Worm (Caenorhabditis elegans) whole organism, L2 larva: Measurements from ENCODE around the gene T14B1.1.

Experiments used
- F13H6.1 ChIP-seq: sonication (generic microtip); optimal IDR thresholded peaks from 2 replicates; lab custom pipeline; 2016; ENCODE audit warnings: missing genetic modification characterization, missing compliant biosample characterization
- Y55F3AM.14 ChIP-seq: fragments of 200-800 bp; sonication (Bioruptor generic); optimal IDR thresholded peaks from 2 replicates; lab custom pipeline; 2018; ENCODE audit warnings: mild to moderate bottlenecking, missing genetic modification characterization, missing compliant biosample characterization
- alr-1 ChIP-seq: fragments of 150-350 bp; optimal IDR thresholded peaks from 2 replicates; lab custom pipeline; 2014; ENCODE audit warnings: missing biosample characterization, missing genetic modification characterization
- ama-1 ChIP-seq: fragments of 150-350 bp; optimal IDR thresholded peaks from 2 replicates; lab custom pipeline; 2018; ENCODE audit warnings: inconsistent platforms
- ceh-16 ChIP-seq: fragments of 150-350 bp; optimal IDR thresholded peaks from 2 replicates; lab custom pipeline; 2014; ENCODE audit warnings: missing biosample characterization, missing genetic modification characterization
- ceh-82 ChIP-seq: fragments of 150-350 bp; optimal IDR thresholded peaks from 2 replicates; lab custom pipeline; 2014; ENCODE audit warnings: missing biosample characterization, missing genetic modification characterization
- crh-2 ChIP-seq: sonication (generic microtip); optimal IDR thresholded peaks from 2 replicates; lab custom pipeline; 2017; ENCODE audit warnings: missing biosample characterization, missing genetic modification characterization
- dmd-4 ChIP-seq: sonication (generic microtip); optimal IDR thresholded peaks from 2 replicates; lab custom pipeline; 2017; ENCODE audit warnings: missing biosample characterization, missing genetic modification characterization
- elt-1 ChIP-seq: fragments of 150-350 bp; optimal IDR thresholded peaks from 2 replicates; lab custom pipeline; 2014; ENCODE audit warnings: missing biosample characterization, missing genetic modification characterization
- elt-3 ChIP-seq: sonication (generic microtip); optimal IDR thresholded peaks from 2 replicates; lab custom pipeline; 2017; ENCODE audit warnings: missing biosample characterization, missing genetic modification characterization
- fos-1 ChIP-seq: fragments of 150-350 bp; optimal IDR thresholded peaks from 2 replicates; lab custom pipeline; 2014; ENCODE audit warnings: missing biosample characterization, missing genetic modification characterization
- gmeb-1 ChIP-seq: fragments of 150-350 bp; optimal IDR thresholded peaks from 2 replicates; lab custom pipeline; 2014; ENCODE audit warnings: missing biosample characterization, missing genetic modification characterization
- lin-13 ChIP-seq: fragments of 150-350 bp; optimal IDR thresholded peaks from 2 replicates; lab custom pipeline; 2014; ENCODE audit warnings: missing biosample characterization, missing genetic modification reagents, missing genetic modification characterization
- mdl-1 ChIP-seq, 2 experiments: fragments of 150-350 bp in 1 of 2; sonication (generic microtip) in 1 of 2; optimal IDR thresholded peaks; 2 replicates each; lab custom pipeline; 2017; ENCODE audit warnings: missing biosample characterization in 2 of 2, missing genetic modification characterization in 2 of 2
- nhr-10 ChIP-seq: sonication (generic microtip); optimal IDR thresholded peaks from 2 replicates; lab custom pipeline; 2017; ENCODE audit warnings: missing biosample characterization, missing genetic modification characterization
- nhr-11 ChIP-seq: fragments of 150-350 bp; optimal IDR thresholded peaks from 2 replicates; lab custom pipeline; 2014; ENCODE audit warnings: missing biosample characterization, missing genetic modification characterization
- nhr-129 ChIP-seq: fragments of 150-350 bp; optimal IDR thresholded peaks from 2 replicates; lab custom pipeline; 2014; ENCODE audit warnings: missing biosample characterization, missing genetic modification characterization
- nhr-237 ChIP-seq: fragments of 150-350 bp; optimal IDR thresholded peaks from 2 replicates; lab custom pipeline; 2014; ENCODE audit warnings: missing biosample characterization, missing genetic modification characterization
- nhr-25 ChIP-seq: fragments of 150-350 bp; sonication (generic microtip); optimal IDR thresholded peaks from 3 replicates; lab custom pipeline; 2014; ENCODE audit warnings: missing biosample characterization, missing genetic modification characterization
- nhr-77 ChIP-seq: fragments of 150-350 bp; optimal IDR thresholded peaks from 2 replicates; lab custom pipeline; 2014; ENCODE audit warnings: missing biosample characterization, missing genetic modification characterization
- peb-1 ChIP-seq: fragments of 150-350 bp; optimal IDR thresholded peaks from 2 replicates; lab custom pipeline; 2014; ENCODE audit warnings: missing biosample characterization, missing genetic modification characterization
- sem-4 ChIP-seq: fragments of 150-350 bp; optimal IDR thresholded peaks from 2 replicates; lab custom pipeline; 2014; ENCODE audit warnings: missing biosample characterization, missing genetic modification reagents, missing genetic modification characterization
- sma-3 ChIP-seq: sonication (generic microtip); optimal IDR thresholded peaks from 2 replicates; lab custom pipeline; 2016; ENCODE audit warnings: missing genetic modification reagents, missing genetic modification characterization, missing compliant biosample characterization
- sma-9 ChIP-seq, 2 experiments: fragments of 150-350 bp in 1 of 2; sonication (generic microtip) in 1 of 2; optimal IDR thresholded peaks; 2 replicates each; lab custom pipeline; 2014 to 2016; ENCODE audit warnings: missing genetic modification characterization in 2 of 2, mild to moderate bottlenecking in 1 of 2, missing biosample characterization in 1 of 2, missing compliant biosample characterization in 1 of 2, missing genetic modification reagents in 1 of 2, moderate library complexity in 1 of 2
- snpc-4 ChIP-seq: fragments of 150-350 bp; optimal IDR thresholded peaks from 2 replicates; lab custom pipeline; 2014; ENCODE audit warnings: missing biosample characterization, missing genetic modification characterization
- unc-39 ChIP-seq: fragments of 150-350 bp; optimal IDR thresholded peaks from 2 replicates; lab custom pipeline; 2014; ENCODE audit warnings: missing biosample characterization, missing genetic modification characterization
- unc-55 ChIP-seq: fragments of 150-350 bp; sonication (generic microtip); optimal IDR thresholded peaks from 3 replicates; lab custom pipeline; 2014; ENCODE audit warnings: missing biosample characterization, missing genetic modification reagents, missing genetic modification characterization
- unc-62 ChIP-seq: fragments of 150-350 bp; optimal IDR thresholded peaks from 2 replicates; lab custom pipeline; 2014; ENCODE audit warnings: missing biosample characterization, missing genetic modification reagents, missing genetic modification characterization
- zag-1 ChIP-seq: fragments of 150-350 bp; optimal IDR thresholded peaks from 2 replicates; lab custom pipeline; 2014; ENCODE audit warnings: missing biosample characterization, missing genetic modification characterization
- ztf-1 ChIP-seq: fragments of 200-800 bp; sonication (Bioruptor generic); conservative IDR thresholded peaks from 2 replicates; pipeline ENCODE4 v1.3.6; 2022; ENCODE audit warnings: missing genetic modification characterization, missing compliant biosample characterization
- ztf-11 ChIP-seq: sonication (generic microtip); optimal IDR thresholded peaks from 2 replicates; lab custom pipeline; 2017; ENCODE audit warnings: missing biosample characterization, missing genetic modification characterization
- ztf-4 ChIP-seq: fragments of 150-350 bp; optimal IDR thresholded peaks from 2 replicates; lab custom pipeline; 2014; ENCODE audit warnings: missing biosample characterization, missing genetic modification characterization

The T14B1.1 gene

DNA sequence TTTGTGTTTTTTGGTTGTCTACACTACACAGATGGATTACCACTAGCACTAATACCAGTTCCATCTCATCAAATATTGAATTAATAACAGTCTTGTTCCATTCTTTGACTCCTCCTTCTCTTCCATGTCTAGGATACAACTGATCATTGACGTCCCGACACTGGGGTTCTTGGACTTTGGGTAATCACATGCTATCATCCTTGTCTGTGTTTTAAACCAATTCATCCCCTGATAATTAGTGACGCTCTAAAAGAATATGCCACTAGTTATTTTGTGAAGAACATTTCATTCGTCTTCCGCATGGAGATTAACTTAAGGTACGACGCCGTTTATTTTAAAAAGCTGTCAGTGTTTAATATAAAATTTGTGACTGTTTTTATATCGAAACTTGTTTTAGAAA, 21.9 kb upstream of the T14B1.1 start, which contains the start of gene npr-18:
TSS of gene npr-18 (plus strand) at position 301 of the 400 bp plus-strand sequence.
- TF ChIP-seq nhr-77 (tag; lab: Kevin White, UChicago) (no peak), lin-13 (GFP tag; lab: Kevin White, UChicago) (no peak), alr-1 (tag; lab: Kevin White, UChicago) (no peak), ceh-82 (tag; lab: Kevin White, UChicago) (no peak), nhr-129 (tag; lab: Kevin White, UChicago) (no peak)
- TF ChIP-seq, all 48 proteins: peak for 0

DNA sequence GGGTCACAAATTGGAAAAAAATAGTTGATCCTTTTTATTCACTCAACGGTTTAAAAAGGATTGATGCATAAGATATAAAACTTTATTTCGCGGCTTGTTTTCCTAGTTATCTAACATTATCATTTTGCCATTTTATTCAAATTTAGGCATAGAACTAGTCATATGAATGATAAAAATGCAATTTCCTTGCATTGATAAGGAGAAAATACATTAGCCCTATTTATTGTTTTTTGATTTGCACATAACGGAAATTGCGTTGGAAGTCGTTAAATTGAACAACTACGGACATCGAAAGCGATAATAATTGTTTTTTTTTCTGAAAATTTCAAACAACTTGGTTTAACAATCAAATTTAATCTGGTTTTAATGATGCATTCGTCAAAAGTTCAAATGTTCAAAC, 18.7 kb upstream of the T14B1.1 start:
- TF ChIP-seq unc-39 (tag; lab: Kevin White, UChicago) (no peak), crh-2 (tag; lab: Kevin White, UChicago) (peak; percentile 1), ceh-16 (tag; lab: Kevin White, UChicago) (no peak), fos-1 (tag; lab: Kevin White, UChicago) (peak; percentile 52)

- peak; percentile 88 for TF ChIP-seq fos-1 (tag; lab: Kevin White, UChicago)
- no peak for TF ChIP-seq unc-62 (GFP tag; lab: Kevin White, UChicago)
- TF ChIP-seq sma-9 (GFP tag; optimal IDR thresholded peaks at IDR 0.05; lab: Kevin White, UChicago): peak; percentile 37
- TF ChIP-seq sma-9 (tag; optimal IDR thresholded peaks at IDR 0.05; lab: Kevin White, UChicago): no peak
- TF ChIP-seq nhr-77 (tag; lab: Kevin White, UChicago): no peak
- no peak for TF ChIP-seq Y55F3AM.14 (GFP tag; lab: Kevin White, UChicago)
- peak in 1 of 2 experiments; percentile 34 for TF ChIP-seq mdl-1 (tag; optimal IDR thresholded peaks at IDR 0.05; lab: Kevin White, UChicago)
- no peak for TF ChIP-seq alr-1 (tag; lab: Kevin White, UChicago)
- no peak for TF ChIP-seq zag-1
- peak; percentile 53 for TF ChIP-seq gmeb-1 (tag; lab: Kevin White, UChicago)
- TF ChIP-seq F13H6.1 (tag; lab: Kevin White, UChicago): no peak
- no peak for TF ChIP-seq elt-1
- TF ChIP-seq sem-4 (tag; lab: Kevin White, UChicago): no peak
- no peak for TF ChIP-seq nhr-10 (tag; lab: Kevin White, UChicago)
- TF ChIP-seq nhr-25: no peak
- TF ChIP-seq unc-39 (tag; lab: Kevin White, UChicago): no peak
- TF ChIP-seq lin-13 (GFP tag; lab: Kevin White, UChicago): no peak
- TF ChIP-seq crh-2 (tag; lab: Kevin White, UChicago): peak; percentile 49
- TF ChIP-seq ceh-82 (tag; lab: Kevin White, UChicago): no peak
- TF ChIP-seq dmd-4 (tag; lab: Kevin White, UChicago): no peak
- no peak for TF ChIP-seq ztf-4
Observed at ce11 chrX:9680119-9680682, 11.7 kb upstream of the T14B1.1 start, which contains the start of gene ifp-1. Gene ifp-1, minus strand, starts transcription at chrX:9680169.

- no peak for TF ChIP-seq nhr-77 (tag; lab: Kevin White, UChicago)
- no peak for TF ChIP-seq Y55F3AM.14 (GFP tag; lab: Kevin White, UChicago)
- peak; percentile 39 for TF ChIP-seq F13H6.1 (tag; lab: Kevin White, UChicago)
- TF ChIP-seq nhr-11 (tag; lab: Kevin White, UChicago): no peak
- no peak for TF ChIP-seq alr-1 (tag; lab: Kevin White, UChicago)
- TF ChIP-seq mdl-1 (tag; optimal IDR thresholded peaks at IDR 0.05; lab: Kevin White, UChicago): no peak
- TF ChIP-seq ztf-1 (GFP tag; lab: Robert Waterston, UW): no peak
- TF ChIP-seq lin-13 (GFP tag; lab: Kevin White, UChicago): no peak
- TF ChIP-seq elt-1: no peak
- peak; percentile 50 for TF ChIP-seq crh-2 (tag; lab: Kevin White, UChicago)
- no peak for TF ChIP-seq sma-3 (GFP tag; lab: Kevin White, UChicago)
- no peak for TF ChIP-seq unc-39 (tag; lab: Kevin White, UChicago)
- TF ChIP-seq sem-4 (tag; lab: Kevin White, UChicago): no peak
- TF ChIP-seq peb-1: no peak
- peak; percentile 39 for TF ChIP-seq gmeb-1 (tag; lab: Kevin White, UChicago)
- TF ChIP-seq sma-9 (GFP tag; optimal IDR thresholded peaks at IDR 0.05; lab: Kevin White, UChicago): peak; percentile 52
- no peak for TF ChIP-seq sma-9 (tag; optimal IDR thresholded peaks at IDR 0.05; lab: Kevin White, UChicago)
- no peak for TF ChIP-seq unc-55 (GFP tag; lab: Kevin White, UChicago)
- TF ChIP-seq fos-1 (tag; lab: Kevin White, UChicago): peak; percentile 40
- TF ChIP-seq ceh-82 (tag; lab: Kevin White, UChicago): no peak
Observed at ce11 chrX:9679427-9679826, 10.9 kb upstream of the T14B1.1 start.

DNA sequence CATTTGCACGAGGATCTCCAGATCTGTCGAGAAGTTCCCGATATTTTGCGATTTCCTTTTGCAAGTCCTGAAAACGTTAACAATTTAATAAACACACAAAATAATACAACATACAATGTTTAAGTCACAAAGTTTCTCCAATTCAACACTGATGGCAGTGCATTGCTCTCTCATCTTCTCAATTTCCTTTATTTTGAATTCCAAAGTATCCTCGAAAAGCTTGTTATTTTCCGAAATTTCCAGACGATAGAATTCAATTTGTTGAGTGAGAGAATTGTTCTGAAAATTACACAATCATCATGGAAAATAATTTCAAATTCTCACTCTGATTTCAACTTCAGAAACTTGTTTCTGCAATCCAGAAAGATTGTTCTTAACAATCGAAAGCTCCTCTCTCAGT, 9.4 kb upstream of the T14B1.1 start:
- TF ChIP-seq sma-3 (GFP tag; lab: Kevin White, UChicago) (no peak), snpc-4 (tag; lab: Kevin White, UChicago) (no peak), alr-1 (tag; lab: Kevin White, UChicago) (no peak), ama-1 (lab: Kevin White, UChicago) (no peak), ztf-11 (tag; lab: Kevin White, UChicago) (no peak), elt-3 (tag; lab: Kevin White, UChicago) (no peak), Y55F3AM.14 (GFP tag; lab: Kevin White, UChicago) (no peak), nhr-237 (no peak)
